Fruit fly (Drosophila melanogaster) whole organism, embryonic: ENCODE results near the gene ohgt.

Experiments used
- Antp ChIP-seq: fragments of 200-800 bp; sonication (Bioruptor generic); optimal IDR thresholded peaks from 3 replicates; lab custom pipeline; 2016; ENCODE audit warnings: missing biosample characterization, missing genetic modification characterization
- Atf6 ChIP-seq: fragments of 200-800 bp; sonication (Bioruptor generic); IDR thresholded peaks from 2 replicates; pipeline ENCODE4 v1.3.6; 2022; ENCODE audit warnings: missing biosample characterization, missing genetic modification characterization
- BtbVII ChIP-seq: fragments of 200-800 bp; sonication (Bioruptor generic); optimal IDR thresholded peaks from 3 replicates; lab custom pipeline; 2017; ENCODE audit warnings: missing biosample characterization, mild to moderate bottlenecking, missing genetic modification characterization
- CG10209 ChIP-seq: fragments of 200-800 bp; sonication (Bioruptor generic); optimal IDR thresholded peaks from 3 replicates; lab custom pipeline; 2017; ENCODE audit warnings: missing biosample characterization, mild to moderate bottlenecking, missing genetic modification characterization, missing genetic modification reagents
- CG10274 ChIP-seq: fragments of 200-800 bp; sonication (Bioruptor generic); optimal IDR thresholded peaks from 3 replicates; lab custom pipeline; 2017; ENCODE audit warnings: missing biosample characterization, mild to moderate bottlenecking, missing genetic modification characterization
- CG10321 ChIP-seq: fragments of 200-800 bp; sonication (Bioruptor generic); IDR thresholded peaks from 2 replicates; pipeline ENCODE4 v1.3.6; 2022; ENCODE audit warnings: missing biosample characterization, missing genetic modification characterization
- CG11085 ChIP-seq: fragments of 200-800 bp; sonication (Bioruptor generic); IDR thresholded peaks from 2 replicates; pipeline ENCODE4 v1.3.6; 2022; ENCODE audit warnings: missing biosample characterization, missing genetic modification characterization
- CG11247 ChIP-seq: fragments of 200-800 bp; sonication (Bioruptor generic); IDR thresholded peaks from 2 replicates; pipeline ENCODE4 v1.3.6; 2022; ENCODE audit warnings: missing biosample characterization, missing genetic modification characterization
- CG11456 ChIP-seq: fragments of 200-800 bp; sonication (Bioruptor generic); IDR thresholded peaks from 3 replicates; pipeline ENCODE4 v1.3.6; 2022; ENCODE audit warnings: missing biosample characterization, missing genetic modification characterization
- CG11696 ChIP-seq: fragments of 200-800 bp; sonication (Bioruptor generic); IDR thresholded peaks from 2 replicates; pipeline ENCODE4 v1.3.6; 2022; ENCODE audit warnings: missing biosample characterization, missing genetic modification characterization
- CG12769 ChIP-seq: fragments of 200-800 bp; sonication (Bioruptor generic); optimal IDR thresholded peaks from 2 replicates; lab custom pipeline; 2019; ENCODE audit warnings: missing biosample characterization, mild to moderate bottlenecking, missing genetic modification characterization, moderate library complexity
- CG13296 ChIP-seq: fragments of 200-800 bp; sonication (Bioruptor generic); optimal IDR thresholded peaks from 3 replicates; lab custom pipeline; 2018; ENCODE audit warnings: missing biosample characterization, mild to moderate bottlenecking, missing genetic modification characterization
- CG15073 ChIP-seq: fragments of 200-800 bp; sonication (Bioruptor generic); optimal IDR thresholded peaks from 2 replicates; lab custom pipeline; 2016; ENCODE audit warnings: missing biosample characterization, missing genetic modification characterization
- CG1602 ChIP-seq: fragments of 200-800 bp; sonication (Bioruptor generic); optimal IDR thresholded peaks from 3 replicates; lab custom pipeline; 2016; ENCODE audit warnings: missing biosample characterization, missing genetic modification characterization
- CG16815 ChIP-seq: fragments of 200-800 bp; sonication (Bioruptor generic); optimal IDR thresholded peaks from 3 replicates; lab custom pipeline; 2017; ENCODE audit warnings: missing biosample characterization, mild to moderate bottlenecking, missing genetic modification characterization
- CG17829 ChIP-seq: fragments of 200-800 bp; optimal IDR thresholded peaks from 2 replicates; lab custom pipeline; 2019; ENCODE audit warnings: missing biosample characterization, mild to moderate bottlenecking, missing genetic modification characterization, moderate library complexity
- CG18476 ChIP-seq: fragments of 200-800 bp; sonication (Bioruptor generic); optimal IDR thresholded peaks from 2 replicates; lab custom pipeline; 2016; ENCODE audit warnings: missing biosample characterization, mild to moderate bottlenecking, missing genetic modification characterization
- CG31224 ChIP-seq: fragments of 200-800 bp; sonication (Bioruptor generic); IDR thresholded peaks from 2 replicates; pipeline ENCODE4 v1.3.6; 2022; ENCODE audit warnings: missing biosample characterization, missing genetic modification characterization
- CG32767 ChIP-seq: fragments of 200-800 bp; sonication (Bioruptor generic); IDR thresholded peaks from 2 replicates; pipeline ENCODE4 v1.3.6; 2022; ENCODE audit warnings: missing biosample characterization, missing genetic modification characterization
- CG34224 ChIP-seq: fragments of 200-800 bp; sonication (Bioruptor generic); IDR thresholded peaks from 3 replicates; pipeline ENCODE4 v1.3.6; 2022; ENCODE audit warnings: missing biosample characterization, missing genetic modification characterization; ENCODE audit not compliant: partially characterized antibody
- CG4328 ChIP-seq: fragments of 200-800 bp; sonication (Bioruptor generic); optimal IDR thresholded peaks from 3 replicates; lab custom pipeline; 2017; ENCODE audit warnings: missing biosample characterization, missing genetic modification reagents, missing genetic modification characterization
- CG4404 ChIP-seq: fragments of 200-800 bp; sonication (Bioruptor generic); IDR thresholded peaks from 2 replicates; pipeline ENCODE4 v1.3.6; 2022; ENCODE audit warnings: missing biosample characterization, missing genetic modification characterization
- CG8281 ChIP-seq: fragments of 200-800 bp; sonication (Bioruptor generic); optimal IDR thresholded peaks from 2 replicates; lab custom pipeline; 2018; ENCODE audit warnings: missing biosample characterization, mild to moderate bottlenecking, missing genetic modification characterization, moderate library complexity
- CG8388 ChIP-seq: fragments of 200-800 bp; sonication (Bioruptor generic); optimal IDR thresholded peaks from 2 replicates; lab custom pipeline; 2019; ENCODE audit warnings: missing biosample characterization, mild to moderate bottlenecking, missing genetic modification characterization, moderate library complexity
- D ChIP-seq, 2 experiments: fragments of 200-800 bp in 1 of 2; fragments of >200 bp in 1 of 2; sonication (Bioruptor generic) in 1 of 2; optimal IDR thresholded peaks; 2 replicates in 1 of 2; 3 replicates in 1 of 2; lab custom pipeline; 2017; ENCODE audit warnings: mild to moderate bottlenecking in 1 of 2, missing biosample characterization in 1 of 2, missing genetic modification characterization in 1 of 2, missing genetic modification reagents in 1 of 2
- Dip2 ChIP-seq: fragments of 200-800 bp; sonication (Bioruptor generic); IDR thresholded peaks from 2 replicates; pipeline ENCODE4 v1.3.6; 2022; ENCODE audit warnings: missing biosample characterization, missing genetic modification characterization
- Gsc ChIP-seq: fragments of 200-800 bp; sonication (Bioruptor generic); IDR thresholded peaks from 2 replicates; pipeline ENCODE4 v1.3.6; 2022; ENCODE audit warnings: missing biosample characterization, missing genetic modification characterization
- Hr39 ChIP-seq: fragments of >200 bp; optimal IDR thresholded peaks from 2 replicates; lab custom pipeline; 2017
- Hr78 ChIP-seq, 2 experiments: fragments of 200-800 bp in 1 of 2; fragments of >200 bp in 1 of 2; sonication (Bioruptor generic) in 1 of 2; optimal IDR thresholded peaks; 2 replicates each; lab custom pipeline; 2017 to 2019; ENCODE audit warnings: missing biosample characterization in 2 of 2, missing genetic modification characterization in 2 of 2, mild to moderate bottlenecking in 1 of 2, moderate library complexity in 1 of 2
- Lpt ChIP-seq: fragments of >200 bp; optimal IDR thresholded peaks from 2 replicates; lab custom pipeline; 2018; ENCODE audit warnings: missing biosample characterization, missing genetic modification characterization
- MBD-R2 ChIP-seq: fragments of 200-800 bp; sonication (Bioruptor generic); IDR thresholded peaks from 2 replicates; pipeline ENCODE4 v1.3.6; 2022; ENCODE audit warnings: missing biosample characterization, missing genetic modification characterization
- NC2β ChIP-seq: fragments of 200-800 bp; sonication (Bioruptor generic); optimal IDR thresholded peaks from 2 replicates; lab custom pipeline; 2016; ENCODE audit warnings: missing biosample characterization, missing genetic modification characterization
- Pdp1 ChIP-seq, 2 experiments: fragments of 200-800 bp; sonication (Bioruptor generic); optimal IDR thresholded peaks; 3 replicates each; lab custom pipeline; 2016; ENCODE audit warnings: missing biosample characterization in 2 of 2, missing genetic modification characterization in 2 of 2, mild to moderate bottlenecking in 1 of 2, moderate library complexity in 1 of 2
- abd-A ChIP-seq: fragments of 200-800 bp; sonication (Bioruptor generic); optimal IDR thresholded peaks from 3 replicates; lab custom pipeline; 2019; ENCODE audit warnings: missing biosample characterization, mild to moderate bottlenecking, missing genetic modification characterization, moderate library complexity
- btn ChIP-seq: fragments of 200-800 bp; sonication (Bioruptor generic); optimal IDR thresholded peaks from 2 replicates; lab custom pipeline; 2016; ENCODE audit warnings: missing biosample characterization, missing genetic modification characterization
- chn ChIP-seq: fragments of 200-800 bp; sonication (Bioruptor generic); optimal IDR thresholded peaks from 2 replicates; lab custom pipeline; 2016; ENCODE audit warnings: missing biosample characterization, missing genetic modification characterization
- crc ChIP-seq: fragments of 200-800 bp; sonication (Bioruptor generic); optimal IDR thresholded peaks from 2 replicates; lab custom pipeline; 2016; ENCODE audit warnings: missing biosample characterization, missing genetic modification characterization
- eyg ChIP-seq: fragments of 200-800 bp; sonication (Bioruptor generic); optimal IDR thresholded peaks from 3 replicates; lab custom pipeline; 2016; ENCODE audit warnings: missing biosample characterization, missing genetic modification characterization
- fd64A ChIP-seq: fragments of 200-800 bp; sonication (Bioruptor generic); optimal IDR thresholded peaks from 3 replicates; lab custom pipeline; 2018; ENCODE audit warnings: missing biosample characterization, mild to moderate bottlenecking, missing genetic modification characterization
- gcm ChIP-seq: fragments of 200-800 bp; sonication (Bioruptor generic); optimal IDR thresholded peaks from 2 replicates; lab custom pipeline; 2019; ENCODE audit warnings: missing biosample characterization, mild to moderate bottlenecking, missing genetic modification characterization, moderate library complexity
- hbn ChIP-seq: fragments of 200-800 bp; sonication (Bioruptor generic); IDR thresholded peaks from 2 replicates; pipeline ENCODE4 v1.3.6; 2022; ENCODE audit warnings: missing biosample characterization, missing genetic modification characterization; ENCODE audit not compliant: partially characterized antibody
- luna ChIP-seq: fragments of 200-800 bp; sonication (Bioruptor generic); optimal IDR thresholded peaks from 2 replicates; lab custom pipeline; 2016; ENCODE audit warnings: missing biosample characterization, missing genetic modification characterization
- maf-S ChIP-seq: fragments of 200-800 bp; sonication (Bioruptor generic); optimal IDR thresholded peaks from 2 replicates; lab custom pipeline; 2016; ENCODE audit warnings: missing biosample characterization, missing genetic modification characterization
- oc ChIP-seq: fragments of 200-800 bp; sonication (Bioruptor generic); optimal IDR thresholded peaks from 2 replicates; lab custom pipeline; 2018; ENCODE audit warnings: missing biosample characterization, mild to moderate bottlenecking, missing genetic modification characterization, moderate library complexity
- peb ChIP-seq: fragments of 200-800 bp; sonication (Bioruptor generic); IDR thresholded peaks from 2 replicates; pipeline ENCODE4 v1.3.6; 2022; ENCODE audit warnings: missing biosample characterization, missing genetic modification characterization
- rib ChIP-seq: fragments of 200-800 bp; sonication (Bioruptor generic); IDR thresholded peaks from 2 replicates; pipeline ENCODE4 v1.3.6; 2022; ENCODE audit warnings: missing biosample characterization, missing genetic modification characterization
- sc ChIP-seq, 3 experiments: fragments of >200 bp in 2 of 3; fragments of 200-800 bp in 1 of 3; sonication (Bioruptor generic) in 1 of 3; optimal IDR thresholded peaks; 2 replicates in 2 of 3; 3 replicates in 1 of 3; lab custom pipeline; 2017; ENCODE audit warnings: mild to moderate bottlenecking in 1 of 3, missing biosample characterization in 1 of 3, missing genetic modification characterization in 1 of 3, missing genetic modification reagents in 1 of 3
- sima ChIP-seq: fragments of 200-800 bp; sonication (Bioruptor generic); optimal IDR thresholded peaks from 2 replicates; lab custom pipeline; 2016; ENCODE audit warnings: missing biosample characterization, missing genetic modification characterization
- sug ChIP-seq: fragments of 200-800 bp; optimal IDR thresholded peaks from 2 replicates; lab custom pipeline; 2019; ENCODE audit warnings: missing biosample characterization, mild to moderate bottlenecking, missing genetic modification characterization, moderate library complexity
- toy ChIP-seq: fragments of 200-800 bp; sonication (Bioruptor generic); IDR thresholded peaks from 2 replicates; pipeline ENCODE4 v1.3.6; 2022; ENCODE audit warnings: missing biosample characterization, missing genetic modification characterization
- vfl ChIP-seq: fragments of 200-800 bp; sonication (Bioruptor generic); optimal IDR thresholded peaks from 2 replicates; lab custom pipeline; 2016; ENCODE audit warnings: missing biosample characterization, missing genetic modification characterization

The ohgt gene

DNA sequence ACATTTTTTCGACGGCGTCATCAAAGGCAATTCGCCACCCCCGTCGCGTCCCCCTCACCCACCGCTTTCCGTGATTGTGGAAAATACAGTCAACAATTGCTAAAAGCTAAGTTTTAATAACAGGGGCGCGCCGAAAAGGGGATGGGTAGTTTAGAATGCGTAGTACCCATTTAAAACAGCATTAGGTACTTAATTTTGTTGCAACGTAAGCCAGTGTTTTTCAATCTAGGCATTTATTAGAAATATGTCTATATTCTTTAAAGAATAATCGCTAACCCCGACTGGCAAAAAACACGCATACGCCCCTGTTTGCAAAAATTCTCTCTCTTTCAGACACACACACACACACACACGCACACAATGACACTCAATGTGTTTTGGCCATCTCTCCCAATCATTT lies 35.9 kb downstream of the ohgt start (continued):
- TF ChIP-seq CG1602, result no peak
- TF ChIP-seq CG13296 (GFP tag; lab: Kevin White, UChicago), result peak; percentile 7
- TF ChIP-seq Gsc (GFP tag; lab: Robert Waterston, UW), result no peak
- TF ChIP-seq CG4404, result peak; percentile 62
- peak; percentile 82 for TF ChIP-seq CG12769 (tag; lab: Kevin White, UChicago)
- TF ChIP-seq CG10274 (GFP tag; lab: Kevin White, UChicago), result peak; percentile 22
- peak; percentile 14 for TF ChIP-seq CG10209 (GFP tag; lab: Kevin White, UChicago)
- TF ChIP-seq Pdp1 (GFP tag; optimal IDR thresholded peaks at IDR 0.05; lab: Kevin White, UChicago), result peak; percentile 8 to 27
- no peak for TF ChIP-seq CG18476 (GFP tag; lab: Kevin White, UChicago)
- no peak for TF ChIP-seq chn
- TF ChIP-seq vfl (GFP tag; lab: Kevin White, UChicago), result peak; percentile 26
- peak; percentile 35 for TF ChIP-seq luna (GFP tag; lab: Kevin White, UChicago)
- TF ChIP-seq peb (GFP tag; lab: Robert Waterston, UW), result no peak
- no peak for TF ChIP-seq D (optimal IDR thresholded peaks at IDR 0.05; lab: Kevin White, UChicago)
- TF ChIP-seq D (GFP tag; optimal IDR thresholded peaks at IDR 0.05; lab: Kevin White, UChicago), result no peak
- no peak for TF ChIP-seq maf-S (GFP tag; lab: Kevin White, UChicago)
- TF ChIP-seq BtbVII (GFP tag; lab: Kevin White, UChicago), result peak; percentile 65
- TF ChIP-seq oc, result no peak
- peak; percentile 38; the same call in 1 of the 2 replicates for TF ChIP-seq MBD-R2 (GFP tag; lab: Robert Waterston, UW)
- no peak for TF ChIP-seq fd64A (GFP tag; lab: Kevin White, UChicago)
- TF ChIP-seq NC2β (GFP tag; lab: Kevin White, UChicago), result no peak
- no peak for TF ChIP-seq CG11696 (GFP tag; lab: Robert Waterston, UW)
- no peak for TF ChIP-seq CG34224
- TF ChIP-seq CG17829 (tag; lab: Kevin White, UChicago), result no peak
- TF ChIP-seq CG10321 (GFP tag; lab: Robert Waterston, UW), result no peak
- TF ChIP-seq toy (GFP tag; lab: Robert Waterston, UW), result no peak
- TF ChIP-seq CG32767 (GFP tag; lab: Robert Waterston, UW), result no peak
- peak; percentile 64 for TF ChIP-seq CG11247 (GFP tag; lab: Robert Waterston, UW)
- TF ChIP-seq sc (optimal IDR thresholded peaks at IDR 0.05; lab: Kevin White, UChicago), result no peak
- TF ChIP-seq sc (GFP tag; optimal IDR thresholded peaks at IDR 0.05; lab: Kevin White, UChicago), result no peak
- peak; percentile 57; the same call in 1 of the 3 replicates for TF ChIP-seq CG11456 (GFP tag; lab: Robert Waterston, UW)
- TF ChIP-seq Hr39 (lab: Kevin White, UChicago), result no peak
- no peak for TF ChIP-seq CG15073 (GFP tag; lab: Kevin White, UChicago)
- TF ChIP-seq hbn (GFP tag; lab: Robert Waterston, UW), result no peak
- TF ChIP-seq CG16815, result peak; percentile 69
- no peak for TF ChIP-seq Dip2 (GFP tag; lab: Robert Waterston, UW)
- TF ChIP-seq CG8281 (tag; lab: Kevin White, UChicago), result no peak
- TF ChIP-seq CG31224 (GFP tag; lab: Robert Waterston, UW), result peak; percentile 56
- TF ChIP-seq abd-A (tag; lab: Kevin White, UChicago), result no peak
- TF ChIP-seq eyg (GFP tag; lab: Kevin White, UChicago), result peak; percentile 9
- no peak for TF ChIP-seq Lpt (GFP tag; lab: Kevin White, UChicago)
- no peak for TF ChIP-seq btn (GFP tag; lab: Kevin White, UChicago)
- peak; percentile 25 for TF ChIP-seq Antp (GFP tag; lab: Kevin White, UChicago)
- peak; percentile 59 for TF ChIP-seq rib
- no peak for TF ChIP-seq Hr78 (GFP tag; optimal IDR thresholded peaks at IDR 0.05; lab: Kevin White, UChicago)
- TF ChIP-seq Atf6 (GFP tag; lab: Robert Waterston, UW), result peak; percentile 70
- TF ChIP-seq CG4328, result no peak
- no peak for TF ChIP-seq crc (GFP tag; lab: Kevin White, UChicago)
- TF ChIP-seq CG8388, result no peak
- TF ChIP-seq CG11085, result no peak; the same call in 1 of the 2 replicates
- no peak for TF ChIP-seq gcm (GFP tag; lab: Kevin White, UChicago)
- TF ChIP-seq sima (GFP tag; lab: Kevin White, UChicago), result no peak
- TF ChIP-seq sug (tag; lab: Kevin White, UChicago), result no peak
